Worm (Caenorhabditis elegans) whole organism, L1 larva: ENCODE measurements around the gene srg-55.

Experiments used
- ceh-88 ChIP-seq: fragments of 200-800 bp; sonication (Bioruptor generic); IDR thresholded peaks from 2 replicates; pipeline ENCODE4 v1.3.6; 2022; ENCODE audit warnings: missing genetic modification characterization, missing compliant biosample characterization
- egl-27 ChIP-seq, 2 experiments: fragments of 150-350 bp in 1 of 2; sonication (generic microtip); optimal IDR thresholded peaks; 3 replicates each; lab custom pipeline; 2017 to 2018; ENCODE audit warnings: missing biosample characterization in 2 of 2, missing genetic modification characterization in 2 of 2, missing genetic modification reagents in 2 of 2
- elt-2 ChIP-seq: sonication (generic microtip); optimal IDR thresholded peaks from 2 replicates; lab custom pipeline; 2016; ENCODE audit warnings: missing genetic modification characterization, mild to moderate bottlenecking, inconsistent platforms, missing compliant biosample characterization, missing genetic modification reagents
- elt-3 ChIP-seq, 6 experiments: fragments of 150-350 bp in 1 of 6; sonication (generic microtip); optimal IDR thresholded peaks; 2 replicates each; lab custom pipeline; 2017 to 2018; ENCODE audit warnings: missing biosample characterization in 6 of 6, missing genetic modification characterization in 6 of 6, inconsistent platforms in 1 of 6
- lin-35 ChIP-seq, 2 experiments: fragments of 150-350 bp; optimal IDR thresholded peaks; 2 replicates each; lab custom pipeline; 2014; ENCODE audit warnings: missing biosample characterization in 2 of 2, missing genetic modification characterization in 2 of 2, missing genetic modification reagents in 2 of 2
- mdl-1 ChIP-seq, 2 experiments: fragments of 150-350 bp; optimal IDR thresholded peaks; 2 replicates each; lab custom pipeline; 2014 to 2017; ENCODE audit warnings: missing biosample characterization in 2 of 2, missing genetic modification characterization in 2 of 2, inconsistent platforms in 1 of 2
- nhr-11 ChIP-seq: fragments of 150-350 bp; optimal IDR thresholded peaks from 2 replicates; lab custom pipeline; 2014; ENCODE audit warnings: missing biosample characterization, missing genetic modification characterization
- nhr-237 ChIP-seq: fragments of 150-350 bp; optimal IDR thresholded peaks from 2 replicates; lab custom pipeline; 2014; ENCODE audit warnings: missing biosample characterization, missing genetic modification characterization
- unc-130 ChIP-seq: fragments of 150-350 bp; optimal IDR thresholded peaks from 2 replicates; lab custom pipeline; 2017; ENCODE audit warnings: missing biosample characterization, missing genetic modification characterization, inconsistent platforms

DNA sequence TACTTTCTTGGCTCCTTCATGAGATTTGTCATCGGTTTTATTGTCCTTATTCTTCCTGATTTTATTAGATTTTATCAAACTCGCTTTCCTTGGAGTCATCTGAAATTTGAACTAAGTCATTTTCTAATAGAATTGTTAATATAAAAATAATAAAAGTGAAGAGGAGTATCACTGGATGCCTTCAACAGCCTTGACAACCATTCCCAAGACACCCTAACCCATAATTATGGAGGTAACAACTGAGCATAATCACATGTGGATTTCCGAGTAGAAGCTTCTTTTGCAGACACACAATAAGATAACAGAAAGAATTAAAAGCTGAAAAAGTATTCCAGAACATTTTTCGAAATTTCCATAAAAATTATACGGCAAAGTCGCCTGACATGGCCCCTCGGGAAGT is 27.5 kb upstream of the srg-55 start, which contains the start of gene F02D8.9:
- no peak for TF ChIP-seq ceh-88 (GFP tag; lab: Robert Waterston, UW)
- no peak for TF ChIP-seq nhr-237 (tag; lab: Kevin White, UChicago)
- TF ChIP-seq nhr-11 (tag; lab: Kevin White, UChicago) = no peak
- TF ChIP-seq egl-27 (tag; optimal IDR thresholded peaks at IDR 0.05; lab: Kevin White, UChicago) = no peak
- no peak for TF ChIP-seq lin-35 (GFP tag; optimal IDR thresholded peaks at IDR 0.05; lab: Kevin White, UChicago)
- no peak for TF ChIP-seq mdl-1 (tag; optimal IDR thresholded peaks at IDR 0.05; lab: Kevin White, UChicago)
- TF ChIP-seq elt-3 (tag; optimal IDR thresholded peaks at IDR 0.05; lab: Kevin White, UChicago) = no peak
- no peak for TF ChIP-seq elt-2 (tag; lab: Kevin White, UChicago)
- no peak for TF ChIP-seq unc-130 (tag; lab: Kevin White, UChicago)
